Worm (Caenorhabditis elegans) whole organism, young adult: Measurements from ENCODE around the gene F10E7.11.

Source experiments
- B0019.2 ChIP-seq: fragments of 200-800 bp; sonication (Bioruptor generic); conservative IDR thresholded peaks from 2 replicates; pipeline ENCODE4 v1.3.6; 2022; ENCODE audit warnings: missing genetic modification reagents, missing genetic modification characterization, missing compliant biosample characterization
- Y53G8AR.9 ChIP-seq: fragments of 200-800 bp; sonication (Bioruptor generic); conservative IDR thresholded peaks from 2 replicates; pipeline ENCODE4 v1.3.6; 2022; ENCODE audit warnings: missing genetic modification reagents, missing genetic modification characterization, missing compliant biosample characterization
- him-1 ChIP-seq: sonication (generic microtip); optimal IDR thresholded peaks from 2 replicates; lab custom pipeline; 2016; ENCODE audit warnings: missing genotype, missing genetic modification reagents, missing genetic modification characterization, missing compliant biosample characterization
- lin-35 ChIP-seq, 3 experiments: fragments of 150-350 bp in 2 of 3; sonication (generic microtip) in 1 of 3; optimal IDR thresholded peaks; 2 replicates each; lab custom pipeline; 2014 to 2018; ENCODE audit warnings: missing biosample characterization in 3 of 3, missing genetic modification characterization in 3 of 3, missing genetic modification reagents in 3 of 3
- lin-54 ChIP-seq: fragments of 200-800 bp; sonication (Bioruptor generic); optimal IDR thresholded peaks from 2 replicates; lab custom pipeline; 2018; ENCODE audit warnings: mild to moderate bottlenecking, missing genetic modification characterization, missing compliant biosample characterization
- madf-3 ChIP-seq: fragments of 200-800 bp; sonication (Bioruptor generic); IDR thresholded peaks from 2 replicates; pipeline ENCODE4 v1.3.6; 2022; ENCODE audit warnings: missing genetic modification reagents, missing genetic modification characterization, missing compliant biosample characterization
- nhr-90 ChIP-seq: sonication (generic microtip); optimal IDR thresholded peaks from 2 replicates; lab custom pipeline; 2016; ENCODE audit warnings: missing genotype, mild to moderate bottlenecking, missing genetic modification characterization, missing compliant biosample characterization
- snpc-4 ChIP-seq, 5 experiments: fragments of 150-350 bp in 1 of 5; sonication (generic microtip) in 4 of 5; optimal IDR thresholded peaks; 2 replicates each; lab custom pipeline; 2014 to 2018; ENCODE audit warnings: missing genetic modification characterization in 5 of 5, missing biosample characterization in 3 of 5, antibody characterized with exemption in 2 of 5, mild to moderate bottlenecking in 2 of 5, missing compliant biosample characterization in 2 of 5, missing genotype in 2 of 5, moderate library complexity in 2 of 5, missing genetic modification reagents in 1 of 5

DNA sequence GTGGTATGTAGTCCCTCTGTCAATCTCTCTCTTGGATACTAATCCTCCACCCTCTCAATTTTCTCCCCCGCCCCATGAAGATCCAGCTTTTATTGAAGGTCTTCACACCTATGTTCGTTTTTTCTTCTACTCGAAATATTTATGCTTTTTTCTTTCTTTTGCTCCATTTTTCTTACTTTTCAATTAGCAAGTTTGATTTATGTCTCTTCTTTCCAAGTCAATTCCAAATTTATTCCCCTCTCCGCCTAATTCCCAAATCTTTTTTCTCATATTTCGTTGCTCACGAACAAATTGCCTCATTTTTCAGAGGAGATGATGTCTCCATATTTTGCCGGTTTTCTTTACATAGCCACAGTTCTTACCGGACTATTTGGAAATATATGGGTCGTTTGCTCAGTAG is 21.6 kb upstream of the F10E7.11 start, which contains the start of gene npr-31:
- TF ChIP-seq Y53G8AR.9: no peak
- no peak for TF ChIP-seq madf-3
- no peak for TF ChIP-seq B0019.2 (GFP tag; lab: Robert Waterston, UW)
- no peak for TF ChIP-seq lin-35 (GFP tag; optimal IDR thresholded peaks at IDR 0.05; lab: Kevin White, UChicago)
- no peak for TF ChIP-seq nhr-90 (tag; lab: Kevin White, UChicago)
- no peak for TF ChIP-seq him-1 (tag; lab: Kevin White, UChicago)
- no peak for TF ChIP-seq snpc-4 (GFP tag; optimal IDR thresholded peaks at IDR 0.05; lab: Kevin White, UChicago)
- no peak for TF ChIP-seq snpc-4 (tag; optimal IDR thresholded peaks at IDR 0.05; lab: Kevin White, UChicago)
- TF ChIP-seq lin-54 (GFP tag; lab: Kevin White, UChicago): no peak
